Fruit fly (Drosophila melanogaster) whole organism, embryonic: ENCODE data around the gene Atat.

ENCODE experiments used
- BEAF-32 ChIP-seq: fragments of 200-800 bp; sonication (Bioruptor generic); optimal IDR thresholded peaks from 3 replicates; lab custom pipeline; 2017; ENCODE audit warnings: missing biosample characterization, missing genetic modification characterization, mild to moderate bottlenecking, moderate library complexity, missing genetic modification reagents
- Blimp-1 ChIP-seq: fragments of 200-800 bp; sonication (Bioruptor generic); optimal IDR thresholded peaks from 3 replicates; lab custom pipeline; 2018; ENCODE audit warnings: missing biosample characterization, missing genetic modification characterization, mild to moderate bottlenecking, moderate library complexity, missing genetic modification reagents
- CG10979 ChIP-seq: fragments of 200-800 bp; sonication (Bioruptor generic); optimal IDR thresholded peaks from 2 replicates; lab custom pipeline; 2018; ENCODE audit warnings: missing biosample characterization, mild to moderate bottlenecking, missing genetic modification characterization, moderate library complexity
- CG11085 ChIP-seq: fragments of 200-800 bp; sonication (Bioruptor generic); IDR thresholded peaks from 2 replicates; pipeline ENCODE4 v1.3.6; 2022; ENCODE audit warnings: missing biosample characterization, missing genetic modification characterization
- CG12071 ChIP-seq: fragments of 200-800 bp; sonication (Bioruptor generic); optimal IDR thresholded peaks from 3 replicates; lab custom pipeline; 2018; ENCODE audit warnings: missing biosample characterization, mild to moderate bottlenecking, missing genetic modification characterization
- CG12104 ChIP-seq: fragments of 200-800 bp; sonication (Bioruptor generic); optimal IDR thresholded peaks from 3 replicates; lab custom pipeline; 2016; ENCODE audit warnings: missing biosample characterization, missing genetic modification characterization
- CG14710 ChIP-seq: fragments of 200-800 bp; sonication (Bioruptor generic); optimal IDR thresholded peaks from 3 replicates; lab custom pipeline; 2019; ENCODE audit warnings: missing biosample characterization, mild to moderate bottlenecking, missing genetic modification characterization, moderate library complexity
- CG17186 ChIP-seq: fragments of 200-800 bp; sonication (Bioruptor generic); optimal IDR thresholded peaks from 3 replicates; lab custom pipeline; 2017; ENCODE audit warnings: missing biosample characterization, missing genetic modification reagents, missing genetic modification characterization
- CG17829 ChIP-seq: fragments of 200-800 bp; optimal IDR thresholded peaks from 2 replicates; lab custom pipeline; 2019; ENCODE audit warnings: missing biosample characterization, mild to moderate bottlenecking, missing genetic modification characterization, moderate library complexity
- CG1792 ChIP-seq: fragments of 200-800 bp; sonication (Bioruptor generic); optimal IDR thresholded peaks from 2 replicates; lab custom pipeline; 2016; ENCODE audit warnings: missing biosample characterization, missing genetic modification characterization
- CG33557 ChIP-seq: fragments of 200-800 bp; sonication (Bioruptor generic); optimal IDR thresholded peaks from 2 replicates; lab custom pipeline; 2019; ENCODE audit warnings: missing biosample characterization, mild to moderate bottlenecking, missing genetic modification characterization, moderate library complexity
- CG34224 ChIP-seq: fragments of 200-800 bp; sonication (Bioruptor generic); IDR thresholded peaks from 3 replicates; pipeline ENCODE4 v1.3.6; 2022; ENCODE audit warnings: missing biosample characterization, missing genetic modification characterization; ENCODE audit not compliant: partially characterized antibody
- CG4424 ChIP-seq: fragments of 200-800 bp; sonication (Bioruptor generic); optimal IDR thresholded peaks from 3 replicates; lab custom pipeline; 2016; ENCODE audit warnings: missing biosample characterization, missing genetic modification characterization
- CG5180 ChIP-seq: fragments of 200-800 bp; sonication (Bioruptor generic); optimal IDR thresholded peaks from 3 replicates; lab custom pipeline; 2017; ENCODE audit warnings: missing biosample characterization, missing genetic modification characterization, mild to moderate bottlenecking, moderate library complexity, missing genetic modification reagents
- CG6791 ChIP-seq: fragments of 200-800 bp; sonication (Bioruptor generic); IDR thresholded peaks from 3 replicates; pipeline ENCODE4 v1.3.6; 2022; ENCODE audit warnings: missing biosample characterization, missing genetic modification characterization; ENCODE audit not compliant: partially characterized antibody
- CG8478 ChIP-seq: fragments of >200 bp; optimal IDR thresholded peaks from 2 replicates; lab custom pipeline; 2018
- CG9817 ChIP-seq: fragments of 200-800 bp; sonication (Bioruptor generic); optimal IDR thresholded peaks from 2 replicates; lab custom pipeline; 2018; ENCODE audit warnings: missing biosample characterization, mild to moderate bottlenecking, missing genetic modification characterization, moderate library complexity
- CoRest ChIP-seq: fragments of 200-800 bp; sonication (Bioruptor generic); optimal IDR thresholded peaks from 3 replicates; lab custom pipeline; 2018; ENCODE audit warnings: missing biosample characterization, mild to moderate bottlenecking, missing genetic modification characterization, moderate library complexity
- CrebB ChIP-seq: fragments of 200-800 bp; sonication (Bioruptor generic); optimal IDR thresholded peaks from 3 replicates; lab custom pipeline; 2018; ENCODE audit warnings: missing biosample characterization, mild to moderate bottlenecking, missing genetic modification characterization
- Doc3 ChIP-seq: fragments of 200-800 bp; sonication (Bioruptor generic); IDR thresholded peaks from 3 replicates; pipeline ENCODE4 v1.3.6; 2022; ENCODE audit warnings: missing biosample characterization, missing genetic modification characterization; ENCODE audit not compliant: partially characterized antibody
- E2f2 ChIP-seq: fragments of 200-800 bp; sonication (Bioruptor generic); IDR thresholded peaks from 2 replicates; pipeline ENCODE4 v1.3.6; 2022; ENCODE audit warnings: missing biosample characterization, missing genetic modification characterization
- Eip74EF ChIP-seq, 2 experiments: fragments of 200-800 bp in 1 of 2; fragments of >200 bp in 1 of 2; sonication (Bioruptor generic) in 1 of 2; optimal IDR thresholded peaks; 2 replicates each; lab custom pipeline; 2017 to 2019; ENCODE audit warnings: missing biosample characterization in 2 of 2, missing genetic modification characterization in 2 of 2, mild to moderate bottlenecking in 1 of 2, moderate library complexity in 1 of 2
- Elba2 ChIP-seq: fragments of 200-800 bp; sonication (Bioruptor generic); optimal IDR thresholded peaks from 3 replicates; lab custom pipeline; 2016; ENCODE audit warnings: missing biosample characterization, missing genetic modification characterization
- Hand ChIP-seq: fragments of 200-800 bp; sonication (Bioruptor generic); optimal IDR thresholded peaks from 2 replicates; lab custom pipeline; 2017; ENCODE audit warnings: mild to moderate bottlenecking, missing biosample characterization, missing genetic modification reagents, missing genetic modification characterization
- Mad ChIP-seq: fragments of 200-800 bp; sonication (Bioruptor generic); optimal IDR thresholded peaks from 2 replicates; lab custom pipeline; 2016; ENCODE audit warnings: missing biosample characterization, missing genetic modification characterization
- Meics ChIP-seq: fragments of 200-800 bp; sonication (Bioruptor generic); optimal IDR thresholded peaks from 2 replicates; lab custom pipeline; 2017; ENCODE audit warnings: missing biosample characterization, mild to moderate bottlenecking, missing genetic modification characterization
- Nf-YA ChIP-seq: fragments of 200-800 bp; sonication (Bioruptor generic); IDR thresholded peaks from 2 replicates; pipeline ENCODE4 v1.3.6; 2022; ENCODE audit warnings: missing biosample characterization, missing genetic modification characterization
- Oli ChIP-seq: fragments of 200-800 bp; sonication (Bioruptor generic); optimal IDR thresholded peaks from 2 replicates; lab custom pipeline; 2018; ENCODE audit warnings: missing biosample characterization, mild to moderate bottlenecking, missing genetic modification characterization, moderate library complexity
- Optix ChIP-seq: fragments of 200-800 bp; sonication (Bioruptor generic); IDR thresholded peaks from 3 replicates; pipeline ENCODE4 v1.3.6; 2022; ENCODE audit warnings: missing biosample characterization, missing genetic modification characterization
- Vsx1 ChIP-seq: fragments of 200-800 bp; sonication (Bioruptor generic); optimal IDR thresholded peaks from 2 replicates; lab custom pipeline; 2017; ENCODE audit warnings: missing biosample characterization, mild to moderate bottlenecking, missing genetic modification characterization, missing genetic modification reagents
- ato ChIP-seq: fragments of 200-800 bp; sonication (Bioruptor generic); IDR thresholded peaks from 2 replicates; pipeline ENCODE4 v1.3.6; 2022; ENCODE audit warnings: missing biosample characterization, missing genetic modification characterization; ENCODE audit not compliant: partially characterized antibody
- az2 ChIP-seq: fragments of 200-800 bp; sonication (Bioruptor generic); optimal IDR thresholded peaks from 3 replicates; lab custom pipeline; 2016; ENCODE audit warnings: missing biosample characterization, missing genetic modification characterization
- bbx ChIP-seq: fragments of 200-800 bp; sonication (Bioruptor generic); IDR thresholded peaks from 2 replicates; pipeline ENCODE4 v1.3.6; 2022; ENCODE audit warnings: missing biosample characterization, missing genetic modification characterization; ENCODE audit not compliant: partially characterized antibody
- bigmax ChIP-seq: fragments of 200-800 bp; sonication (Bioruptor generic); optimal IDR thresholded peaks from 2 replicates; lab custom pipeline; 2018; ENCODE audit warnings: missing biosample characterization, mild to moderate bottlenecking, missing genetic modification characterization
- caup ChIP-seq: fragments of 200-800 bp; sonication (Bioruptor generic); optimal IDR thresholded peaks from 3 replicates; lab custom pipeline; 2017; ENCODE audit warnings: missing biosample characterization, mild to moderate bottlenecking, missing genetic modification characterization, moderate library complexity; ENCODE audit not compliant: severe bottlenecking
- croc ChIP-seq: fragments of 200-800 bp; sonication (Bioruptor generic); conservative IDR thresholded peaks from 3 replicates; pipeline ENCODE4 v1.3.6; 2022; ENCODE audit warnings: missing biosample characterization, missing genetic modification characterization
- ftz-f1 ChIP-seq: fragments of 200-800 bp; sonication (Bioruptor generic); optimal IDR thresholded peaks from 2 replicates; lab custom pipeline; 2016; ENCODE audit warnings: missing biosample characterization, missing genetic modification characterization
- gce ChIP-seq: fragments of 200-800 bp; sonication (Bioruptor generic); IDR thresholded peaks from 3 replicates; pipeline ENCODE4 v1.3.6; 2022; ENCODE audit warnings: missing biosample characterization, missing genetic modification characterization
- gfzf ChIP-seq: fragments of 200-800 bp; sonication (Bioruptor generic); optimal IDR thresholded peaks from 2 replicates; lab custom pipeline; 2016; ENCODE audit warnings: missing biosample characterization, mild to moderate bottlenecking, missing genetic modification characterization, moderate library complexity
- grau ChIP-seq: fragments of 200-800 bp; optimal IDR thresholded peaks from 3 replicates; lab custom pipeline; 2019; ENCODE audit warnings: missing biosample characterization, mild to moderate bottlenecking, missing genetic modification characterization, moderate library complexity
- lilli ChIP-seq: fragments of 200-800 bp; sonication (Bioruptor generic); optimal IDR thresholded peaks from 3 replicates; lab custom pipeline; 2016; ENCODE audit warnings: missing biosample characterization, missing genetic modification characterization
- lola ChIP-seq, 3 experiments: fragments of >200 bp in 2 of 3; fragments of 200-800 bp in 1 of 3; sonication (Bioruptor generic) in 1 of 3; optimal IDR thresholded peaks; 2 replicates each; lab custom pipeline; 2017 to 2019; ENCODE audit warnings: missing biosample characterization in 3 of 3, missing genetic modification characterization in 3 of 3, mild to moderate bottlenecking in 1 of 3, moderate library complexity in 1 of 3
- mam ChIP-seq: fragments of 200-800 bp; sonication (Bioruptor generic); optimal IDR thresholded peaks from 3 replicates; lab custom pipeline; 2016; ENCODE audit warnings: missing biosample characterization, missing genetic modification characterization
- nerfin-1 ChIP-seq: fragments of 200-800 bp; sonication (Bioruptor generic); optimal IDR thresholded peaks from 3 replicates; lab custom pipeline; 2019; ENCODE audit warnings: missing biosample characterization, mild to moderate bottlenecking, missing genetic modification characterization, moderate library complexity
- peb ChIP-seq: fragments of 200-800 bp; sonication (Bioruptor generic); IDR thresholded peaks from 2 replicates; pipeline ENCODE4 v1.3.6; 2022; ENCODE audit warnings: missing biosample characterization, missing genetic modification characterization
- sqz ChIP-seq: fragments of 200-800 bp; sonication (Bioruptor generic); optimal IDR thresholded peaks from 3 replicates; lab custom pipeline; 2018; ENCODE audit warnings: missing biosample characterization, mild to moderate bottlenecking, missing genetic modification characterization
- ttk ChIP-seq: fragments of 200-800 bp; sonication (Bioruptor generic); IDR thresholded peaks from 2 replicates; pipeline ENCODE4 v2.1.2; 2022; ENCODE audit warnings: missing biosample characterization, missing genetic modification characterization
- twi ChIP-seq: fragments of 200-800 bp; optimal IDR thresholded peaks from 2 replicates; lab custom pipeline; 2019; ENCODE audit warnings: missing biosample characterization, mild to moderate bottlenecking, missing genetic modification characterization, moderate library complexity

Gene Atat

dm6 chr3L:9446731-9447238, 20.2 kb upstream of the Atat start, which contains the start of gene CG3529 (continued):
- peak in 1 of 3 experiments; percentile 1 for TF ChIP-seq lola (GFP tag; optimal IDR thresholded peaks at IDR 0.05; lab: Kevin White, UChicago)
- peak; percentile 30 for TF ChIP-seq CG9817 (tag; lab: Kevin White, UChicago)
- TF ChIP-seq CG4424 (GFP tag; lab: Kevin White, UChicago) = peak; percentile 16
- peak; percentile 53; the same call in 1 of the 2 replicates for TF ChIP-seq Nf-YA (GFP tag; lab: Robert Waterston, UW)
- TF ChIP-seq E2f2 (GFP tag; lab: Robert Waterston, UW) = peak; percentile 36
- no peak for TF ChIP-seq twi (tag; lab: Kevin White, UChicago)
- TF ChIP-seq caup (GFP tag; lab: Kevin White, UChicago) = peak; percentile 53
- no peak for TF ChIP-seq Doc3 (GFP tag; lab: Robert Waterston, UW)
- peak; percentile 49 for TF ChIP-seq CoRest
- TF ChIP-seq Optix (GFP tag; lab: Robert Waterston, UW) = no peak
- TF ChIP-seq croc = no peak
- peak; percentile 87 for TF ChIP-seq nerfin-1 (tag; lab: Kevin White, UChicago)
- peak; percentile 59 for TF ChIP-seq Meics (GFP tag; lab: Kevin White, UChicago)
- peak; percentile 51 for TF ChIP-seq CG14710 (tag; lab: Kevin White, UChicago)
- TF ChIP-seq CG5180 (GFP tag; lab: Kevin White, UChicago) = peak; percentile 45
- TF ChIP-seq sqz (GFP tag; lab: Kevin White, UChicago) = peak; percentile 82
- peak; percentile 21 for TF ChIP-seq lilli
- TF ChIP-seq Blimp-1 = peak; percentile 26
- 0 out of 3 replicates have a peak, but pooled peaks have one; percentile 28 for TF ChIP-seq CG34224 (GFP tag; lab: Robert Waterston, UW)
- TF ChIP-seq peb = no peak
- TF ChIP-seq ttk = peak; percentile 23; the same call in 1 of the 2 replicates
- peak; percentile 1 for TF ChIP-seq bigmax (GFP tag; lab: Kevin White, UChicago)
- TF ChIP-seq CG10979 (tag; lab: Kevin White, UChicago) = no peak
- peak; percentile 37 for TF ChIP-seq CG17829 (tag; lab: Kevin White, UChicago)
- TF ChIP-seq CG11085 (GFP tag; lab: Robert Waterston, UW) = no peak
- TF ChIP-seq CG17186 (GFP tag; lab: Kevin White, UChicago) = peak; percentile 6
- peak in 1 of 2 experiments; percentile 71 for TF ChIP-seq Eip74EF (GFP tag; optimal IDR thresholded peaks at IDR 0.05; lab: Kevin White, UChicago)
- peak; percentile 10 for TF ChIP-seq az2 (GFP tag; lab: Kevin White, UChicago)
- TF ChIP-seq grau (tag; lab: Kevin White, UChicago) = peak; percentile 39
- TF ChIP-seq CrebB (tag; lab: Kevin White, UChicago) = peak; percentile 3
- peak; percentile 18 for TF ChIP-seq Mad (GFP tag; lab: Kevin White, UChicago)
- no peak for TF ChIP-seq ato (GFP tag; lab: Robert Waterston, UW)
- TF ChIP-seq mam (GFP tag; lab: Kevin White, UChicago) = peak; percentile 14
- TF ChIP-seq Vsx1 (GFP tag; lab: Kevin White, UChicago) = no peak
- no peak for TF ChIP-seq Hand (GFP tag; lab: Kevin White, UChicago)
- no peak for TF ChIP-seq CG12071 (GFP tag; lab: Kevin White, UChicago)
- no peak for TF ChIP-seq CG8478 (lab: Kevin White, UChicago)
- TF ChIP-seq gce = no peak
- TF ChIP-seq bbx (GFP tag; lab: Robert Waterston, UW) = 0 out of 2 replicates have a peak, but pooled peaks have one; percentile 11
- TF ChIP-seq CG12104 (GFP tag; lab: Kevin White, UChicago) = peak; percentile 21
- TF ChIP-seq gfzf (GFP tag; lab: Kevin White, UChicago) = peak; percentile 92
- no peak for TF ChIP-seq CG33557 (GFP tag; lab: Kevin White, UChicago)
- TF ChIP-seq Oli (tag; lab: Kevin White, UChicago) = no peak
- TF ChIP-seq CG6791 (GFP tag; lab: Robert Waterston, UW) = 0 out of 3 replicates have a peak, but pooled peaks have one; percentile 46
- no peak for TF ChIP-seq Elba2 (GFP tag; lab: Kevin White, UChicago)
- peak; percentile 47 for TF ChIP-seq BEAF-32 (GFP tag; lab: Kevin White, UChicago)
- TF ChIP-seq CG1792 (GFP tag; lab: Kevin White, UChicago) = no peak
- TF ChIP-seq ftz-f1 = no peak
